Worm (Caenorhabditis elegans) whole organism, young adult: Measurements from ENCODE around the gene pals-37.

Experiments
- B0035.1 ChIP-seq: sonication (generic microtip); optimal IDR thresholded peaks from 2 replicates; lab custom pipeline; 2016; ENCODE audit warnings: missing genetic modification characterization, mild to moderate bottlenecking, missing compliant biosample characterization, missing genotype, missing genetic modification reagents
- C06A6.2 ChIP-seq: fragments of 200-800 bp; sonication (Bioruptor generic); conservative IDR thresholded peaks from 2 replicates; pipeline ENCODE4 v1.3.6; 2022; ENCODE audit warnings: missing genetic modification characterization, missing compliant biosample characterization
- F10E7.11 ChIP-seq: sonication (generic microtip); optimal IDR thresholded peaks from 2 replicates; lab custom pipeline; 2017; ENCODE audit warnings: mild to moderate bottlenecking, missing genetic modification characterization, moderate library complexity, missing compliant biosample characterization
- F37B4.10 ChIP-seq: fragments of 200-800 bp; sonication (Bioruptor generic); IDR thresholded peaks from 2 replicates; pipeline ENCODE4 v1.3.6; 2022; ENCODE audit warnings: missing genetic modification characterization, missing compliant biosample characterization
- F49E8.2 ChIP-seq: sonication (generic microtip); optimal IDR thresholded peaks from 3 replicates; lab custom pipeline; 2017; ENCODE audit warnings: missing genetic modification characterization, mild to moderate bottlenecking, missing compliant biosample characterization, antibody characterized with exemption, moderate library complexity; ENCODE audit not compliant: insufficient read depth
- T07F8.4 ChIP-seq: sonication (generic microtip); optimal IDR thresholded peaks from 2 replicates; lab custom pipeline; 2016; ENCODE audit warnings: mild to moderate bottlenecking, missing genetic modification characterization, moderate library complexity, missing compliant biosample characterization
- T26A5.8 ChIP-seq: sonication (generic microtip); optimal IDR thresholded peaks from 2 replicates; lab custom pipeline; 2016; ENCODE audit warnings: missing genetic modification characterization, missing compliant biosample characterization
- Y53F4B.3 ChIP-seq: fragments of 200-800 bp; sonication (Bioruptor generic); IDR thresholded peaks from 2 replicates; pipeline ENCODE4 v1.3.6; 2022; ENCODE audit warnings: missing genetic modification reagents, missing genetic modification characterization, missing compliant biosample characterization
- Y95B8A.8 ChIP-seq: fragments of 200-800 bp; sonication (Bioruptor generic); IDR thresholded peaks from 2 replicates; pipeline ENCODE4 v1.3.6; 2022; ENCODE audit warnings: missing genetic modification reagents, missing genetic modification characterization, missing compliant biosample characterization
- ccch-3 ChIP-seq: fragments of 200-800 bp; sonication (Bioruptor generic); optimal IDR thresholded peaks from 2 replicates; lab custom pipeline; 2018; ENCODE audit warnings: mild to moderate bottlenecking, missing genetic modification characterization, missing compliant biosample characterization
- cebp-1 ChIP-seq, 2 experiments: fragments of 200-800 bp in 1 of 2; sonication (Bioruptor generic) in 1 of 2; sonication (generic microtip) in 1 of 2; IDR thresholded peaks in 1 of 2; optimal IDR thresholded peaks in 1 of 2; 2 replicates each; pipeline versions ENCODE4 v1.3.6 to Lab custom; 2017 to 2022; ENCODE audit warnings: missing compliant biosample characterization in 2 of 2, missing genetic modification characterization in 2 of 2, mild to moderate bottlenecking in 1 of 2, missing genetic modification reagents in 1 of 2, moderate library complexity in 1 of 2
- cebp-2 ChIP-seq: fragments of 200-800 bp; sonication (Bioruptor generic); IDR thresholded peaks from 2 replicates; pipeline ENCODE4 v1.3.6; 2022; ENCODE audit warnings: missing genetic modification characterization, missing compliant biosample characterization
- ceh-27 ChIP-seq: fragments of 200-800 bp; sonication (Bioruptor generic); optimal IDR thresholded peaks from 2 replicates; lab custom pipeline; 2018; ENCODE audit warnings: mild to moderate bottlenecking, missing genetic modification characterization, moderate library complexity, missing compliant biosample characterization
- ceh-79 ChIP-seq: sonication (generic microtip); optimal IDR thresholded peaks from 2 replicates; lab custom pipeline; 2017; ENCODE audit warnings: mild to moderate bottlenecking, missing genetic modification characterization, missing compliant biosample characterization
- egrh-3 ChIP-seq: fragments of 200-800 bp; sonication (Bioruptor generic); IDR thresholded peaks from 2 replicates; pipeline ENCODE4 v1.3.6; 2022; ENCODE audit warnings: missing genetic modification reagents, missing genetic modification characterization, missing compliant biosample characterization
- let-607 ChIP-seq, 2 experiments: fragments of 200-800 bp in 1 of 2; sonication (Bioruptor generic) in 1 of 2; sonication (generic microtip) in 1 of 2; optimal IDR thresholded peaks; 2 replicates each; lab custom pipeline; 2016 to 2018; ENCODE audit warnings: mild to moderate bottlenecking in 2 of 2, missing compliant biosample characterization in 2 of 2, missing genetic modification characterization in 2 of 2, moderate library complexity in 2 of 2, missing genotype in 1 of 2
- lin-40 ChIP-seq: sonication (generic microtip); optimal IDR thresholded peaks from 2 replicates; lab custom pipeline; 2016; ENCODE audit warnings: missing genetic modification characterization, mild to moderate bottlenecking, missing compliant biosample characterization, missing genotype, missing genetic modification reagents
- lir-1 ChIP-seq: fragments of 200-800 bp; sonication (Bioruptor generic); conservative IDR thresholded peaks from 2 replicates; pipeline ENCODE4 v1.3.6; 2022; ENCODE audit warnings: missing genetic modification reagents, missing genetic modification characterization, missing compliant biosample characterization
- madf-10 ChIP-seq: sonication (generic microtip); optimal IDR thresholded peaks from 2 replicates; lab custom pipeline; 2016; ENCODE audit warnings: mild to moderate bottlenecking, missing genetic modification characterization, missing compliant biosample characterization
- nfya-2 ChIP-seq: fragments of 200-800 bp; sonication (Bioruptor generic); IDR thresholded peaks from 2 replicates; pipeline ENCODE4 v1.3.6; 2022; ENCODE audit warnings: missing genetic modification reagents, missing genetic modification characterization, missing compliant biosample characterization
- nhr-120 ChIP-seq: fragments of 200-800 bp; sonication (Bioruptor generic); IDR thresholded peaks from 2 replicates; pipeline ENCODE4 v1.3.6; 2022; ENCODE audit warnings: missing genetic modification characterization, missing compliant biosample characterization
- nhr-80 ChIP-seq: sonication (generic microtip); optimal IDR thresholded peaks from 2 replicates; lab custom pipeline; 2016; ENCODE audit warnings: missing genetic modification characterization, missing compliant biosample characterization
- pbrm-1 ChIP-seq: fragments of 200-800 bp; sonication (Bioruptor generic); IDR thresholded peaks from 2 replicates; pipeline ENCODE4 v1.3.6; 2022; ENCODE audit warnings: missing genetic modification reagents, missing genetic modification characterization, missing compliant biosample characterization
- rec-8 ChIP-seq, 2 experiments: sonication (generic microtip); optimal IDR thresholded peaks; 2 replicates each; lab custom pipeline; 2016; ENCODE audit warnings: mild to moderate bottlenecking in 2 of 2, missing genetic modification characterization in 2 of 2, missing genetic modification reagents in 2 of 2, missing genotype in 2 of 2, missing biosample characterization in 1 of 2, missing compliant biosample characterization in 1 of 2, moderate library complexity in 1 of 2
- sea-2 ChIP-seq: fragments of 200-800 bp; sonication (Bioruptor generic); IDR thresholded peaks from 2 replicates; pipeline ENCODE4 v1.3.6; 2022; ENCODE audit warnings: missing genetic modification characterization, missing compliant biosample characterization
- unc-130 ChIP-seq: sonication (generic microtip); optimal IDR thresholded peaks from 2 replicates; lab custom pipeline; 2016; ENCODE audit warnings: missing genetic modification reagents, missing genetic modification characterization, missing compliant biosample characterization
- ztf-18 ChIP-seq: sonication (generic microtip); optimal IDR thresholded peaks from 2 replicates; lab custom pipeline; 2016; ENCODE audit warnings: missing genotype, mild to moderate bottlenecking, missing genetic modification characterization, missing compliant biosample characterization
- ztf-25 ChIP-seq: fragments of 200-800 bp; sonication (Bioruptor generic); IDR thresholded peaks from 2 replicates; pipeline ENCODE4 v1.3.6; 2022; ENCODE audit warnings: missing genetic modification reagents, missing genetic modification characterization, missing compliant biosample characterization
- ztf-26 ChIP-seq: sonication (generic microtip); optimal IDR thresholded peaks from 2 replicates; lab custom pipeline; 2017; ENCODE audit warnings: missing genetic modification characterization, missing compliant biosample characterization

The pals-37 gene

ce11 chrV:12421360-12421759 lies 20.0 kb downstream of the pals-37 start (continued):
- TF ChIP-seq cebp-2 (GFP tag; lab: Robert Waterston, UW): no peak
- TF ChIP-seq rec-8 (tag; optimal IDR thresholded peaks at IDR 0.05; lab: Kevin White, UChicago): no peak

ce11 chrV:12420843-12421242 lies 20.5 kb downstream of the pals-37 start, which contains the start of gene C54D10.4:
Gene C54D10.4, minus strand, starts transcription at chrV:12420943.
- TF ChIP-seq C06A6.2 (GFP tag; lab: Robert Waterston, UW): no peak

DNA sequence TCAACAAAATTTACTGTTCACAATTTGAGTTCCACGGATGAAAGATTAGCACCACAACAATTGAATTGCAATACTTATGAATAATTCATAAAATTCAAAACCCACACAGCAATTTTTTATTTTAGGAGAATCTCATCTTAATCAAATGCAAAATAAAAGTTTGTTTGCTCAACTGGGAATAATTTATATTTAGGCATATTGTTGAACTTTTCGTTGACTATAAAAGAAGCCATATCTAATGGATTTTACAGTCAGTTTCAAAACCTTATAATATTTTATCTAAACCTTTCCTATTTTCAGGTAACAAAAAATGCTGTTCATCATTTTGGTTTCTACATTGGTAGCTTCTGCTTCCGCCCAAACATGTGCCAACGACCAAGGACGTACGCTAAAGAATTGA lies 23.0 kb downstream of the pals-37 start, which contains the start of gene C54D10.3:
C54D10.3 (plus strand) TSS at position 301 of the 400 bp plus-strand sequence.
- TF ChIP-seq nfya-2 (GFP tag; lab: Robert Waterston, UW): no peak
- TF ChIP-seq ztf-18 (tag; lab: Kevin White, UChicago): no peak
- TF ChIP-seq ztf-26 (tag; lab: Kevin White, UChicago): no peak
- no peak for TF ChIP-seq lir-1 (GFP tag; lab: Robert Waterston, UW)
- no peak for TF ChIP-seq lin-40 (tag; lab: Kevin White, UChicago)
- no peak for TF ChIP-seq ceh-27
- no peak for TF ChIP-seq unc-130 (GFP tag; lab: Kevin White, UChicago)
- no peak for TF ChIP-seq ccch-3 (GFP tag; lab: Kevin White, UChicago)
- TF ChIP-seq ztf-25: no peak
- TF ChIP-seq egrh-3: no peak
- no peak for TF ChIP-seq Y95B8A.8 (GFP tag; lab: Robert Waterston, UW)
- no peak for TF ChIP-seq F37B4.10 (GFP tag; lab: Robert Waterston, UW)
- TF ChIP-seq T26A5.8: no peak
- no peak for TF ChIP-seq let-607 (tag; optimal IDR thresholded peaks at IDR 0.05; lab: Kevin White, UChicago)
- TF ChIP-seq nhr-120 (GFP tag; lab: Robert Waterston, UW): no peak
- TF ChIP-seq ceh-79 (tag; lab: Kevin White, UChicago): no peak

DNA sequence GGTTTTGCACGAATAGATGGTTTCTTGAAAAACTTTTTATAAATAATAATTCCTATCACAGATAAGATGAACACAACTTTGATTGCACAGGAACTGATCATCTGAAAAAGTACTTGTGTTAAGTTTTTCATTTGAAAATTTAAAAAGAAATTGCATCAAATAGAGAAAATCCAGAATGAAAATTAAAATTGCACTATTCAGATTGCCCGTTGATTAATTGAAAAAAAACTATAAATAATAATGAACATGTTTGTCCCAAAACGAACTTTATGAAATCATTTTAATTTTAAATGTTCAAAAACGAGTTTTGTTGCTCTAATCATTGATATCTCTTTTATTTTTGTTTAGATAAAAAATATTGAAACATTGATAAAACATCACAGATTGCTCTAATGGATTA lies 24.0 kb downstream of the pals-37 start, which contains the start of gene cdr-3:
cdr-3 (minus strand) TSS at position 101 of the 400 bp plus-strand sequence.
- no peak for TF ChIP-seq F49E8.2 (tag; lab: Kevin White, UChicago)
- TF ChIP-seq pbrm-1 (GFP tag; lab: Robert Waterston, UW): no peak
- no peak for TF ChIP-seq F10E7.11 (tag; lab: Kevin White, UChicago)
- TF ChIP-seq Y53F4B.3 (GFP tag; lab: Robert Waterston, UW): no peak
- TF ChIP-seq sea-2 (GFP tag; lab: Robert Waterston, UW): no peak
- TF ChIP-seq ztf-18 (tag; lab: Kevin White, UChicago): no peak
- no peak for TF ChIP-seq T07F8.4 (tag; lab: Kevin White, UChicago)
- TF ChIP-seq, all 124 proteins: peak for 0

- no peak for TF ChIP-seq B0035.1 (tag; lab: Kevin White, UChicago)
- TF ChIP-seq nhr-80 (tag; lab: Kevin White, UChicago): peak; percentile 73
- TF ChIP-seq cebp-1 (GFP tag; IDR thresholded peaks at IDR 0.05; lab: Robert Waterston, UW): peak; percentile 47; the same call in 1 of the 2 replicates
- no peak for TF ChIP-seq cebp-1 (tag; optimal IDR thresholded peaks at IDR 0.05; lab: Kevin White, UChicago)
Observed at ce11 chrV:12415656-12416055, 25.7 kb downstream of the pals-37 start, which contains the start of gene cdr-2. Gene cdr-2, minus strand, starts transcription at chrV:12415709.

DNA sequence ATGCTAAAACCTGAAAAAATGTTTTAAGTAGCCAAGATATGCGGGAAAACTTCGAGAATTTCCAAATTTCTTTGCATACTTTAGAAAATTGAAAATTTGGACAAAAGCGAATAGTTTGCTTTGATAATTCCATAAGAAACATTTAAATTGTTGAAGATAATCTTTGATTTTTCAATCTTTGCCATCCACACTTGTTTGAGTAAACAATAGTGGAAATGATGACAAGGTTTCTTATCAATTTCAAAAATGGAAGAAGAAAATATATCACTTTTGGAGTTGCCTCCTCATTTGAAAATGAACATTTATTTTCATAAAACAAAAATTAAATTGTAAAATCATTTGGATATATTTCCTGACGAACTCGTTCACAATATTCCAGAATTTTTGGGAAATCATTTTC lies 27.0 kb downstream of the pals-37 start:
- no peak for TF ChIP-seq madf-10 (tag; lab: Kevin White, UChicago)
- peak; percentile 0 for TF ChIP-seq nhr-80 (tag; lab: Kevin White, UChicago)
